Worm (Caenorhabditis elegans): ENCODE measurements around the gene ntl-2.

DNA sequence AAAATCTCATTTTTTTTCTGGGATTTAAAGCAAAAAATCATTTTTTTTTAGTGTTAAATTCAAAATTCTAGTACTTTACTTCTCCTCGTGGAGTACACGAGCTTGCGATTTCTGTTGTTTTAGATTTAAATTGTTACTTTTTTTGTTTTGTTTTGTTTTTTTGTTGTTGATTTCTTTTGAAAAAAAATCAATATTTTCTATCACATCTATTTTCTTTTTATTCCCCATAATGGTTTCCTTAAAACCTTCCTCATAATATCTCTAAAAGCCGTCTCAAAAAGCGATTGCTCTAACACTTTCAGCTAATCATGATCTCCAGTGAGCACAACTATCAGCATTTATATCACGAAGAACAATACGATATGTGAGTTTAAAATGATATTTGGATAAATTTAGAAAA is 41.8 kb downstream of the ntl-2 start, which contains the start of gene madf-3:
- TF ChIP-seq ceh-32 (tag; optimal IDR thresholded peaks at IDR 0.05; ENCODE audit: poor library complexity) (no peak), F10B5.3 (tag; optimal IDR thresholded peaks at IDR 0.05) (no peak), fos-1 (tag; optimal IDR thresholded peaks at IDR 0.05) (no peak), ceh-82 (tag; optimal IDR thresholded peaks at IDR 0.05) (no peak), zfp-2 (tag; optimal IDR thresholded peaks at IDR 0.05) (no peak)
